Worm (Caenorhabditis elegans) whole organism, mixed stage, embryonic: ENCODE results near the gene C03H5.3.

Experiments
- drap-1 ChIP-seq: fragments of 200-800 bp; sonication (Bioruptor generic); optimal IDR thresholded peaks from 3 replicates; lab custom pipeline; 2018; ENCODE audit warnings: mild to moderate bottlenecking, missing genetic modification characterization, missing compliant biosample characterization
- hlh-1 ChIP-seq: fragments of 150-350 bp; optimal IDR thresholded peaks from 2 replicates; lab custom pipeline; 2014; ENCODE audit warnings: missing biosample characterization, missing genetic modification reagents, missing genetic modification characterization
- pha-4 ChIP-seq: fragments of 150-350 bp; optimal IDR thresholded peaks from 2 replicates; lab custom pipeline; 2018; ENCODE audit warnings: missing biosample characterization, missing genetic modification reagents, missing genetic modification characterization
- unc-39 ChIP-seq: fragments of 150-350 bp; optimal IDR thresholded peaks from 2 replicates; lab custom pipeline; 2014; ENCODE audit warnings: missing biosample characterization, missing genetic modification characterization
- ztf-11 ChIP-seq: fragments of 150-350 bp; optimal IDR thresholded peaks from 2 replicates; lab custom pipeline; 2014; ENCODE audit warnings: missing biosample characterization, missing genetic modification characterization

DNA sequence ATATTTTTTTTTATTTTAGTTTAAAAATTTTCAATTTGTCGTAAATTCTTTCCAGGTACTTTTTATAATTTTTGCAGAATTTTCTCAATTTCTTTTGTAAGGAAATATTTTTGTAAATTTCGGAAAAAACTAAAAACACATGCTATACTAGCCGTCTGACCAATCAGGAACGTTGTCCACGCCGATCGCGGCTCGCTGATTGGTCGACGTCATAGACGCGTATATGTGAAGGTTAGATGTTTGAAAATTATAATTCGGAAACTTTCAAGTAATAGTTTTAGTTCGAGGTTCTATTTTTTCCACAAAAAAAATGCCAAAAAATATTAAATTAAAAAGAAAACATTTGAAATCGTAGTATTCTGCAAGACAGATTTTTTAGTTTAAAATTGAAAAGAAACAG lies 13.7 kb upstream of the C03H5.3 start:
- TF ChIP-seq unc-39 (tag; lab: Kevin White, UChicago) (no peak), drap-1 (no peak), pha-4 (no peak), ztf-11 (tag; lab: Kevin White, UChicago) (no peak), hlh-1 (tag; lab: Kevin White, UChicago) (no peak)
